Fruit fly (Drosophila melanogaster): ENCODE data around the gene Pglym78.

The Pglym78 gene

dm6 chr3R:29153197-29153644 is 5.2 kb downstream of the Pglym78 start, which contains the start of the genes Slbp and Rpn2 (continued):
- TF ChIP-seq dan (GFP tag; IDR thresholded peaks at IDR 0.05) (no peak), lov (optimal IDR thresholded peaks at IDR 0.05) (no peak), lov (GFP tag; IDR thresholded peaks at IDR 0.05) (no peak), GATAe (GFP tag; conservative IDR thresholded peaks at IDR 0.05) (no peak), gcm2 (GFP tag; optimal IDR thresholded peaks at IDR 0.05) (no peak), Sry-δ (GFP tag; optimal IDR thresholded peaks at IDR 0.05) (peak; percentile 87), CG13296 (GFP tag; optimal IDR thresholded peaks at IDR 0.05) (peak; percentile 15), E2f2 (GFP tag; IDR thresholded peaks at IDR 0.05) (peak; percentile 81), cato (GFP tag; optimal IDR thresholded peaks at IDR 0.05; ENCODE audit: borderline replicate concordance) (no peak), CG1233 (GFP tag; optimal IDR thresholded peaks at IDR 0.05) (no peak), h (optimal IDR thresholded peaks at IDR 0.05) (no peak), CG3065 (GFP tag; optimal IDR thresholded peaks at IDR 0.05) (no peak), Xbp1 (GFP tag; optimal IDR thresholded peaks at IDR 0.05) (peak; percentile 40), CG17186 (GFP tag; optimal IDR thresholded peaks at IDR 0.05) (peak; percentile 90), exex (tag; optimal IDR thresholded peaks at IDR 0.05) (peak; percentile 30), CG18619 (GFP tag; optimal IDR thresholded peaks at IDR 0.05) (no peak), Adf1 (GFP tag; IDR thresholded peaks at IDR 0.05) (no peak), CG10431 (GFP tag; optimal IDR thresholded peaks at IDR 0.05) (no peak), Chrac-16 (GFP tag; optimal IDR thresholded peaks at IDR 0.05) (peak; percentile 10), Dfd (GFP tag; optimal IDR thresholded peaks at IDR 0.05) (no peak), CG17912 (GFP tag; optimal IDR thresholded peaks at IDR 0.05) (no peak), da (GFP tag; optimal IDR thresholded peaks at IDR 0.05) (no peak), sqz (GFP tag; optimal IDR thresholded peaks at IDR 0.05) (no peak), unpg (GFP tag; optimal IDR thresholded peaks at IDR 0.05) (peak; percentile 39), pb (GFP tag; optimal IDR thresholded peaks at IDR 0.05) (no peak), Opbp (GFP tag; IDR thresholded peaks at IDR 0.05; ENCODE audit: partially characterized antibody) (peak; percentile 88), CG1603 (tag; optimal IDR thresholded peaks at IDR 0.05) (peak; percentile 86), CG7963 (GFP tag; IDR thresholded peaks at IDR 0.05; ENCODE audit: partially characterized antibody) (peak; percentile 80), ems (GFP tag; optimal IDR thresholded peaks at IDR 0.05) (peak; percentile 12), lab (GFP tag; optimal IDR thresholded peaks at IDR 0.05) (peak; percentile 55), Ets97D (GFP tag; optimal IDR thresholded peaks at IDR 0.05) (peak; percentile 87), CG7928 (GFP tag; optimal IDR thresholded peaks at IDR 0.05) (peak; percentile 16), wek (GFP tag; optimal IDR thresholded peaks at IDR 0.05) (no peak), Meics (GFP tag; optimal IDR thresholded peaks at IDR 0.05) (peak; percentile 30), Sox100B (GFP tag; optimal IDR thresholded peaks at IDR 0.05) (no peak), CG7839 (tag; optimal IDR thresholded peaks at IDR 0.05) (no peak), grn (GFP tag; optimal IDR thresholded peaks at IDR 0.05) (no peak), NK7.1 (GFP tag; optimal IDR thresholded peaks at IDR 0.05) (no peak), Myb (GFP tag; optimal IDR thresholded peaks at IDR 0.05) (peak; percentile 82), CG11398 (GFP tag; optimal IDR thresholded peaks at IDR 0.05) (no peak), Doc3 (GFP tag; IDR thresholded peaks at IDR 0.05; ENCODE audit: partially characterized antibody) (peak; percentile 95), Six4 (GFP tag; optimal IDR thresholded peaks at IDR 0.05) (no peak), CG2199 (GFP tag; IDR thresholded peaks at IDR 0.05) (no peak), klu (GFP tag; IDR thresholded peaks at IDR 0.05) (no peak), Hr39 (optimal IDR thresholded peaks at IDR 0.05) (no peak), CG13287 (GFP tag; IDR thresholded peaks at IDR 0.05; ENCODE audit: partially characterized antibody) (peak; percentile 98), Ravus (GFP tag; IDR thresholded peaks at IDR 0.05) (no peak), CG31365 (tag; optimal IDR thresholded peaks at IDR 0.05) (no peak), Dll (GFP tag; IDR thresholded peaks at IDR 0.05; ENCODE audit: partially characterized antibody) (peak; percentile 97), en (GFP tag; optimal IDR thresholded peaks at IDR 0.05) (peak; percentile 15), CG3838 (GFP tag; optimal IDR thresholded peaks at IDR 0.05) (no peak), CG18476 (GFP tag; optimal IDR thresholded peaks at IDR 0.05) (no peak)

Measured in whole organism, embryonic.